Worm (Caenorhabditis elegans): ENCODE results near the gene rig-4.

rig-4 gene

ce11 chrIV:8013849-8014248 is 9.9 kb upstream of the rig-4 start, which contains the start of gene C26B2.8:
TSS of gene C26B2.8 (plus strand) at chrIV:8014149.
- TF ChIP-seq hlh-6 (tag; optimal IDR thresholded peaks at IDR 0.05), result no peak

ce11 chrIV:8012330-8012729 is 8.4 kb upstream of the rig-4 start, which contains the start of gene Y42H9B.3:
TSS of gene Y42H9B.3 (minus strand) at chrIV:8012430.
- TF ChIP-seq unc-42 (tag; optimal IDR thresholded peaks at IDR 0.05) (no peak), ahr-1 (tag; optimal IDR thresholded peaks at IDR 0.05) (no peak), pros-1 (tag; optimal IDR thresholded peaks at IDR 0.05) (no peak), nhr-232 (tag; optimal IDR thresholded peaks at IDR 0.05) (no peak), lim-6 (tag; optimal IDR thresholded peaks at IDR 0.05) (no peak), C38D4.7 (GFP tag; optimal IDR thresholded peaks at IDR 0.05) (no peak), ceh-45 (GFP tag; IDR thresholded peaks at IDR 0.05) (no peak), syd-9 (tag; optimal IDR thresholded peaks at IDR 0.05) (no peak), dve-1 (tag; optimal IDR thresholded peaks at IDR 0.05) (no peak)

ce11 chrIV:8010521-8010920 is 6.6 kb upstream of the rig-4 start:
- TF ChIP-seq unc-55 (GFP tag; optimal IDR thresholded peaks at IDR 0.05), result no peak
- no peak for TF ChIP-seq dmd-4 (tag; optimal IDR thresholded peaks at IDR 0.05; ENCODE audit: borderline replicate concordance)
- TF ChIP-seq ceh-9 (tag; optimal IDR thresholded peaks at IDR 0.05), result no peak
- no peak for TF ChIP-seq hlh-15 (tag; optimal IDR thresholded peaks at IDR 0.05)
- TF ChIP-seq elt-2 (tag; optimal IDR thresholded peaks at IDR 0.05), result no peak
- no peak for TF ChIP-seq nfya-1 (tag; optimal IDR thresholded peaks at IDR 0.05)
- no peak for TF ChIP-seq madf-2 (tag; optimal IDR thresholded peaks at IDR 0.05)
- no peak for TF ChIP-seq sdc-2 (tag; optimal IDR thresholded peaks at IDR 0.05)
- no peak for TF ChIP-seq tbx-2 (tag; optimal IDR thresholded peaks at IDR 0.05)
- no peak for TF ChIP-seq npax-4 (tag; optimal IDR thresholded peaks at IDR 0.05)
- no peak for TF ChIP-seq ceh-24 (tag; optimal IDR thresholded peaks at IDR 0.05)
- TF ChIP-seq hlh-13 (GFP tag; optimal IDR thresholded peaks at IDR 0.05), result no peak
- TF ChIP-seq ceh-45 (GFP tag; IDR thresholded peaks at IDR 0.05), result no peak
- TF ChIP-seq fax-1 (tag; optimal IDR thresholded peaks at IDR 0.05), result no peak
- TF ChIP-seq che-1 (tag; optimal IDR thresholded peaks at IDR 0.05), result no peak
- TF ChIP-seq K02D7.2 (tag; optimal IDR thresholded peaks at IDR 0.05), result no peak
- no peak for TF ChIP-seq ceh-34 (tag; optimal IDR thresholded peaks at IDR 0.05)

ce11 chrIV:8009374-8009773 is 5.5 kb upstream of the rig-4 start:
- no peak for TF ChIP-seq nfya-1 (tag; optimal IDR thresholded peaks at IDR 0.05)
- TF ChIP-seq ttx-3 (tag; optimal IDR thresholded peaks at IDR 0.05), result no peak
- no peak for TF ChIP-seq hlh-8 (tag; optimal IDR thresholded peaks at IDR 0.05)
- no peak for TF ChIP-seq elt-2 (tag; optimal IDR thresholded peaks at IDR 0.05)
- TF ChIP-seq ceh-34 (tag; optimal IDR thresholded peaks at IDR 0.05), result no peak
- TF ChIP-seq ceh-19 (GFP tag; optimal IDR thresholded peaks at IDR 0.05), result no peak
- TF ChIP-seq pha-4 (tag; optimal IDR thresholded peaks at IDR 0.05), result no peak
- no peak for TF ChIP-seq unc-42 (tag; optimal IDR thresholded peaks at IDR 0.05)
- TF ChIP-seq ets-4 (tag; optimal IDR thresholded peaks at IDR 0.05), result no peak
- TF ChIP-seq fkh-6 (tag; optimal IDR thresholded peaks at IDR 0.05), result no peak
- no peak for TF ChIP-seq hlh-30 (tag; optimal IDR thresholded peaks at IDR 0.05; ENCODE audit: insufficient read depth)
- TF ChIP-seq sdc-2 (tag; optimal IDR thresholded peaks at IDR 0.05), result no peak
- no peak for TF ChIP-seq ztf-16 (tag; optimal IDR thresholded peaks at IDR 0.05)
- no peak for TF ChIP-seq Y22D7AL.16 (tag; optimal IDR thresholded peaks at IDR 0.05)
- TF ChIP-seq dmd-4 (tag; optimal IDR thresholded peaks at IDR 0.05; ENCODE audit: borderline replicate concordance), result no peak

ce11 chrIV:8008137-8008536 is 4.2 kb upstream of the rig-4 start:
- no peak for TF ChIP-seq ceh-24 (tag; optimal IDR thresholded peaks at IDR 0.05)
- no peak for TF ChIP-seq lim-6 (tag; optimal IDR thresholded peaks at IDR 0.05)
- no peak for TF ChIP-seq tbx-7 (tag; optimal IDR thresholded peaks at IDR 0.05)
- no peak for TF ChIP-seq ceh-30 (tag; optimal IDR thresholded peaks at IDR 0.05)
- no peak for TF ChIP-seq ceh-9 (tag; optimal IDR thresholded peaks at IDR 0.05)
- TF ChIP-seq ceh-48 (tag; optimal IDR thresholded peaks at IDR 0.05), result no peak
- TF ChIP-seq hlh-8 (tag; optimal IDR thresholded peaks at IDR 0.05), result no peak
- TF ChIP-seq madf-2 (tag; optimal IDR thresholded peaks at IDR 0.05), result no peak
- TF ChIP-seq ceh-2 (tag; optimal IDR thresholded peaks at IDR 0.05), result no peak
- no peak for TF ChIP-seq ceh-22 (tag; optimal IDR thresholded peaks at IDR 0.05)
- TF ChIP-seq fax-1 (tag; optimal IDR thresholded peaks at IDR 0.05), result no peak
- TF ChIP-seq ceh-18 (tag; optimal IDR thresholded peaks at IDR 0.05), result no peak
- TF ChIP-seq ceh-31 (tag; optimal IDR thresholded peaks at IDR 0.05), result peak; percentile 23
- TF ChIP-seq sox-2 (GFP tag; IDR thresholded peaks at IDR 0.05), result no peak
- TF ChIP-seq mec-3 (tag; optimal IDR thresholded peaks at IDR 0.05; ENCODE audit: borderline replicate concordance), result no peak
- TF ChIP-seq nfya-1 (tag; optimal IDR thresholded peaks at IDR 0.05), result peak; percentile 20
- TF ChIP-seq pha-2 (tag; optimal IDR thresholded peaks at IDR 0.05), result no peak
- TF ChIP-seq ama-1 (optimal IDR thresholded peaks at IDR 0.05), result no peak
- no peak for TF ChIP-seq ceh-14 (tag; optimal IDR thresholded peaks at IDR 0.05)
- no peak for TF ChIP-seq elt-2 (tag; optimal IDR thresholded peaks at IDR 0.05)

Measured in whole organism, late embryonic.